Worm (Caenorhabditis elegans): ENCODE data around the gene T01C3.3.

T01C3.3 gene

ce11 chrV:15002184-15002690, 9.8 kb upstream of the T01C3.3 start, which contains the start of the genes fib-1 and mut-15 (continued):
- TF ChIP-seq nhr-76 (tag; optimal IDR thresholded peaks at IDR 0.05) = no peak

DNA sequence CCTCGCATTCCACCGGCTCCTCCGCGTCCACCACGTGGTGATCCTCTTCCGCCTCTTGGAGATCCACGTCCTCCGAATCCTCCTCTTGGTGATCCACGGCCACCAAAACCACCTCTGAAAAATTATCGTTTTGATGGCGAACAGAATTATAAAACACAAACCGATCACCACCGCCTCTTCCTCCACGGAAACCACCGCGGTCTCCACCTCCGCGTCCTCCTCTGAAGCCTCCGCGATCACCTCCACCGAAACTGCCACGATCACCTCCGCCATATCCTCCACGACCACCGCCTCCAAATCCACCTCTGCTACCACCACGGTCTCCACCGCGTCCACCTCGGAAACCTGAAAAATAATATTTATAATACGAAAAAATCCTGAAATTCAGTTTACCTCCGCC, 9.1 kb upstream of the T01C3.3 start:
- TF ChIP-seq zip-8 (tag; optimal IDR thresholded peaks at IDR 0.05) (no peak), ces-1 (GFP tag; optimal IDR thresholded peaks at IDR 0.05) (no peak), drap-1 (GFP tag; optimal IDR thresholded peaks at IDR 0.05) (peak; percentile 6), mls-2 (tag; optimal IDR thresholded peaks at IDR 0.05) (no peak)

DNA sequence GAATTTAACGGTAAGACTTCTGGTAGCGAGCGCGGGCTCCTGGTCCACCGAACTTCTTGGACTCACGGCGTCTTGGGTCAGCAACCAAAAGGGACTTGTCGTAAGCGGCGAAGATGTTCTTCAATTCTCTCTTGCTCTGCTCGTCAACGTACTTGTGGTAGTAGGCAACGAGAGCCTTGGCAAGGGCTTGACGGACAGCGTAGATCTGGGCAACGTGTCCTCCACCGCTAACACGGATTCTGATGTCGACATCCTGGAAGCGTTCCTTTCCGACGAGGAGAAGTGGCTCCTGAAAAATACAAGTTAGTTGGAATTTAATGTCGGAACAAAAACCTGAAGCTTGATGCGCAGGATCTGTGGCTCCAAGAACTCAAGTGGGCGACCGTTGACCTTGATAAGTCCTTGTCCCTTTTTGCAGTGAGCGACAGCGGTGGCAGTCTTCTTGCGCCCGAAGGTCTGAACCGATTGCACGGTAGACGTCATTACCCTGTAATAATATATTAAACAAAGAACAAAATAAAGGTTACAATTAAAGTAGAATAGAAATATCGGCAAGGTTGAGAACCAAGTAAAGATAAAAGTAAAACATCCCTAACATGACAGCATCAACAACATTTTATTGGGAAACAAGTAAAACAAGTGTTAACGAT, 7.7 kb upstream of the T01C3.3 start, which contains the start of gene rps-16:
TSS of gene rps-16 (minus strand) at position 487 of the 650 bp plus-strand sequence.
- no peak for TF ChIP-seq nhr-237 (tag; optimal IDR thresholded peaks at IDR 0.05)
- TF ChIP-seq nhr-28 (tag; optimal IDR thresholded peaks at IDR 0.05) = no peak
- no peak for TF ChIP-seq pha-4 (tag; optimal IDR thresholded peaks at IDR 0.05)
- no peak for TF ChIP-seq hlh-1 (tag; optimal IDR thresholded peaks at IDR 0.05)
- no peak for TF ChIP-seq zip-8 (tag; optimal IDR thresholded peaks at IDR 0.05)
- TF ChIP-seq sem-2 (GFP tag; optimal IDR thresholded peaks at IDR 0.05) = no peak
- TF ChIP-seq elt-1 (tag; optimal IDR thresholded peaks at IDR 0.05; ENCODE audit: borderline replicate concordance, insufficient read depth) = no peak
- TF ChIP-seq snpc-4 (tag; optimal IDR thresholded peaks at IDR 0.05) = no peak
- TF ChIP-seq flh-1 (GFP tag; optimal IDR thresholded peaks at IDR 0.05) = no peak
- no peak for TF ChIP-seq sptf-1 (tag; optimal IDR thresholded peaks at IDR 0.05)
- no peak for TF ChIP-seq lsy-2 (tag; optimal IDR thresholded peaks at IDR 0.05)
- no peak for TF ChIP-seq nhr-2 (tag; optimal IDR thresholded peaks at IDR 0.05)
- TF ChIP-seq mab-5 (tag; optimal IDR thresholded peaks at IDR 0.05) = no peak
- no peak for TF ChIP-seq lin-13 (tag; optimal IDR thresholded peaks at IDR 0.05)
- no peak for TF ChIP-seq unc-120 (tag; optimal IDR thresholded peaks at IDR 0.05; ENCODE audit: poor library complexity, severe bottlenecking)
- no peak for TF ChIP-seq unc-62 (GFP tag; optimal IDR thresholded peaks at IDR 0.05)
- TF ChIP-seq unc-39 (tag; optimal IDR thresholded peaks at IDR 0.05) = no peak
- TF ChIP-seq ceh-39 (tag; optimal IDR thresholded peaks at IDR 0.05) = no peak
- no peak for TF ChIP-seq mls-2 (tag; optimal IDR thresholded peaks at IDR 0.05)

ce11 chrV:14999485-15000023, 7.1 kb upstream of the T01C3.3 start, which contains the start of gene T01C3.11:
Gene T01C3.11, plus strand, starts transcription at chrV:14999535.
- no peak for TF ChIP-seq elt-1 (tag; optimal IDR thresholded peaks at IDR 0.05; ENCODE audit: borderline replicate concordance, insufficient read depth)
- no peak for TF ChIP-seq ceh-83 (GFP tag; optimal IDR thresholded peaks at IDR 0.05)
- no peak for TF ChIP-seq zip-8 (tag; optimal IDR thresholded peaks at IDR 0.05)
- TF ChIP-seq nhr-28 (tag; optimal IDR thresholded peaks at IDR 0.05) = no peak
- no peak for TF ChIP-seq lin-13 (tag; optimal IDR thresholded peaks at IDR 0.05)
- no peak for TF ChIP-seq tbx-8 (GFP tag; optimal IDR thresholded peaks at IDR 0.05)
- TF ChIP-seq ztf-11 (tag; optimal IDR thresholded peaks at IDR 0.05) = no peak
- TF ChIP-seq M03D4.4 (tag; optimal IDR thresholded peaks at IDR 0.05) = no peak
- TF ChIP-seq bed-3 (GFP tag; optimal IDR thresholded peaks at IDR 0.05) = no peak
- no peak for TF ChIP-seq snpc-4 (tag; optimal IDR thresholded peaks at IDR 0.05)
- no peak for TF ChIP-seq elt-3 (tag; optimal IDR thresholded peaks at IDR 0.05)
- TF ChIP-seq pha-4 (tag; optimal IDR thresholded peaks at IDR 0.05) = no peak
- no peak for TF ChIP-seq unc-39 (tag; optimal IDR thresholded peaks at IDR 0.05)
- TF ChIP-seq mls-2 (tag; optimal IDR thresholded peaks at IDR 0.05) = no peak
- no peak for TF ChIP-seq flh-1 (GFP tag; optimal IDR thresholded peaks at IDR 0.05)
- no peak for TF ChIP-seq sem-2 (GFP tag; optimal IDR thresholded peaks at IDR 0.05)

- no peak for TF ChIP-seq pha-4 (tag; optimal IDR thresholded peaks at IDR 0.05)
Measured at ce11 chrV:14996236-14996635, 3.8 kb upstream of the T01C3.3 start, which contains the start of gene irld-14. Gene irld-14, plus strand, starts transcription at chrV:14996536.

DNA sequence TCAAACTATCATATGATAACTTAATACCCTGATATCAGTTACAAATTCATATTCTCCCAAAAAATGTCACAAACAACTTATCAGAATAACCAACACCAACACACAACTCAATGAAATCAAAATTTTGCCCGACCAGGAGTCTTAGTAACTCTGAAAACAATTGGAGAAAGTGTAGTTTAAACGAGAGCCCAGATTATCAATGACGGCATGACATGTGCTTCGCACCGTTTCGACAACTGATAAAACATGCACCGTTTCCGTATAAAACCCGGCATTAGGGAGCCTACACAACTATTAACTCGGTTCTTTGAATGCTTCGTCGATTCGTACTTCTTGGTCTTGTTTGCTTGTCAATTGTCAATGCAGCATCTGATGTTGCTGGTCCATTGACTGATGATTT, 1.1 kb upstream of the T01C3.3 start, which contains the start of gene fil-1:
TSS of gene fil-1 (plus strand) at position 219 of the 400 bp plus-strand sequence.
- no peak for TF ChIP-seq pha-4 (tag; optimal IDR thresholded peaks at IDR 0.05)
- TF ChIP-seq zip-8 (tag; optimal IDR thresholded peaks at IDR 0.05) = no peak
- TF ChIP-seq bed-3 (GFP tag; optimal IDR thresholded peaks at IDR 0.05) = no peak
- TF ChIP-seq hlh-1 (tag; optimal IDR thresholded peaks at IDR 0.05) = no peak
- TF ChIP-seq flh-1 (GFP tag; optimal IDR thresholded peaks at IDR 0.05) = no peak
- TF ChIP-seq ces-1 (GFP tag; optimal IDR thresholded peaks at IDR 0.05) = no peak
- no peak for TF ChIP-seq sptf-1 (tag; optimal IDR thresholded peaks at IDR 0.05)
- no peak for TF ChIP-seq ceh-43 (GFP tag; optimal IDR thresholded peaks at IDR 0.05)
- TF ChIP-seq cnd-1 (tag; optimal IDR thresholded peaks at IDR 0.05) = no peak
- TF ChIP-seq nhr-28 (tag; optimal IDR thresholded peaks at IDR 0.05) = no peak
- TF ChIP-seq snpc-4 (tag; optimal IDR thresholded peaks at IDR 0.05) = no peak
- TF ChIP-seq ztf-11 (tag; optimal IDR thresholded peaks at IDR 0.05) = no peak
- TF ChIP-seq tbx-8 (GFP tag; optimal IDR thresholded peaks at IDR 0.05) = no peak
- TF ChIP-seq nhr-12 (tag; optimal IDR thresholded peaks at IDR 0.05) = no peak
- no peak for TF ChIP-seq lin-13 (tag; optimal IDR thresholded peaks at IDR 0.05)
- TF ChIP-seq nhr-237 (tag; optimal IDR thresholded peaks at IDR 0.05) = no peak
